Worm (Caenorhabditis elegans): Measurements from ENCODE around the gene K10D6.3.

DNA sequence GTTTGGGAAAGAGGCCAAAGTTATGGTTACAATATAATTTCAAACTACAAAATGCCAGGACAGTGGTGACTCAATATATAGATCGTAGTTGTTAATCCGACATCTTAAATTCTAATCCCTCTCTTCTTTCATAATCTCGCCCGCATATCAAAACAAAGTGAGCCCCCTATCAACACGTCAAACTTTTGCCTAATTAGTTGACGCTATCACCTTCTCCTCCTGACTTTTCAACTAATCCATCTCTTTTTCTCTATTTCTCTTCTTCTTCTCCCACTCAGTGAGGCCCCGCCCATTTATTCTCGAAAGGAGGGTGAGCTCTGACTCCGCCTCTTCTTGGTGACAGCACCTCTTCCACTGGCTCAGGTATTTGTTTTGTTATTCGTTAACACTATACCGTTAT is 10.9 kb downstream of the K10D6.3 start:
- TF ChIP-seq ama-1 (optimal IDR thresholded peaks at IDR 0.05) (no peak), pes-1 (GFP tag; IDR thresholded peaks at IDR 0.05) (no peak), B0310.2 (tag; optimal IDR thresholded peaks at IDR 0.05) (no peak), ets-7 (tag; optimal IDR thresholded peaks at IDR 0.05) (no peak), sea-1 (GFP tag; conservative IDR thresholded peaks at IDR 0.05) (no peak), flt-1 (GFP tag; IDR thresholded peaks at IDR 0.05) (no peak), ceh-13 (GFP tag; optimal IDR thresholded peaks at IDR 0.05) (no peak), tbx-11 (GFP tag; IDR thresholded peaks at IDR 0.05) (no peak), hmbx-1 (tag; optimal IDR thresholded peaks at IDR 0.05) (no peak), hmg-4 (GFP tag; optimal IDR thresholded peaks at IDR 0.05) (no peak)

Data from whole organism, early embryonic.